Worm (Caenorhabditis elegans) whole organism, L3 larva: ENCODE measurements around the gene tir-1.

Experiments used
- ceh-28 ChIP-seq: fragments of 150-350 bp; optimal IDR thresholded peaks from 2 replicates; lab custom pipeline; 2014; ENCODE audit warnings: missing biosample characterization, missing genetic modification reagents, missing genetic modification characterization
- daf-12 ChIP-seq: fragments of 150-350 bp; optimal IDR thresholded peaks from 2 replicates; lab custom pipeline; 2014; ENCODE audit warnings: missing biosample characterization, missing genetic modification reagents, missing genetic modification characterization
- egl-27 ChIP-seq: sonication (generic microtip); optimal IDR thresholded peaks from 4 replicates; lab custom pipeline; 2017; ENCODE audit warnings: missing biosample characterization, missing genetic modification reagents, missing genetic modification characterization
- elt-2 ChIP-seq: sonication (generic microtip); optimal IDR thresholded peaks from 2 replicates; lab custom pipeline; 2016; ENCODE audit warnings: missing genetic modification reagents, mild to moderate bottlenecking, missing genetic modification characterization, missing compliant biosample characterization
- lin-15B ChIP-seq: fragments of 150-350 bp; optimal IDR thresholded peaks from 2 replicates; lab custom pipeline; 2014; ENCODE audit warnings: missing biosample characterization, missing genetic modification characterization
- lin-39 ChIP-seq: fragments of 150-350 bp; optimal IDR thresholded peaks from 2 replicates; lab custom pipeline; 2018; ENCODE audit warnings: missing biosample characterization, missing genetic modification reagents, missing genetic modification characterization
- lsy-12 ChIP-seq: sonication (generic microtip); optimal IDR thresholded peaks from 2 replicates; lab custom pipeline; 2016; ENCODE audit warnings: mild to moderate bottlenecking, missing genetic modification characterization, missing compliant biosample characterization
- mdl-1 ChIP-seq: fragments of 150-350 bp; optimal IDR thresholded peaks from 2 replicates; lab custom pipeline; 2014; ENCODE audit warnings: missing biosample characterization, missing genetic modification characterization
- nhr-12 ChIP-seq: fragments of 150-350 bp; optimal IDR thresholded peaks from 2 replicates; lab custom pipeline; 2014; ENCODE audit warnings: missing biosample characterization, missing genetic modification characterization
- nhr-28 ChIP-seq: fragments of 150-350 bp; optimal IDR thresholded peaks from 2 replicates; lab custom pipeline; 2014; ENCODE audit warnings: missing biosample characterization, missing genetic modification characterization
- pqm-1 ChIP-seq: fragments of 150-350 bp; optimal IDR thresholded peaks from 2 replicates; lab custom pipeline; 2017; ENCODE audit warnings: missing biosample characterization, missing genetic modification characterization, inconsistent platforms
- unc-39 ChIP-seq: sonication (generic microtip); optimal IDR thresholded peaks from 4 replicates; lab custom pipeline; 2017; ENCODE audit warnings: missing biosample characterization, missing genetic modification characterization
- unc-62 ChIP-seq: fragments of 150-350 bp; sonication (generic microtip); optimal IDR thresholded peaks from 4 replicates; lab custom pipeline; 2014; ENCODE audit warnings: missing biosample characterization, missing genetic modification reagents, missing genetic modification characterization

- TF ChIP-seq unc-62 (GFP tag; lab: Kevin White, UChicago) (no peak), lsy-12 (tag; lab: Kevin White, UChicago) (no peak), lin-15B (tag; lab: Kevin White, UChicago) (no peak), pqm-1 (tag; lab: Kevin White, UChicago) (no peak), nhr-12 (tag; lab: Kevin White, UChicago) (no peak), daf-12 (no peak), lin-39 (no peak), elt-2 (no peak), nhr-28 (tag; lab: Kevin White, UChicago) (no peak), ceh-28 (no peak), egl-27 (tag; lab: Kevin White, UChicago) (no peak), unc-39 (tag; lab: Kevin White, UChicago) (no peak), mdl-1 (tag; lab: Kevin White, UChicago) (no peak)
These were observed 72.3 kb downstream of the tir-1 start, which contains the start of gene cnnm-5 for ce11 chrIII:3829105-3829504.
